Fruit fly (Drosophila melanogaster) whole organism, pupa: ENCODE measurements around the gene CG13733.

Experiments used
- CG10348 ChIP-seq: fragments of 200-800 bp; sonication (Bioruptor generic); IDR thresholded peaks from 2 replicates; pipeline ENCODE4 v1.3.6; 2022; ENCODE audit warnings: missing biosample characterization, missing genetic modification characterization
- CG14655 ChIP-seq: fragments of 200-800 bp; sonication (Bioruptor generic); optimal IDR thresholded peaks from 3 replicates; lab custom pipeline; 2017; ENCODE audit warnings: mild to moderate bottlenecking, missing biosample characterization, missing genetic modification reagents, missing genetic modification characterization
- CG17806 ChIP-seq: fragments of 200-800 bp; sonication (Bioruptor generic); optimal IDR thresholded peaks from 2 replicates; lab custom pipeline; 2018; ENCODE audit warnings: missing biosample characterization, mild to moderate bottlenecking, missing genetic modification characterization, moderate library complexity
- CG8159 ChIP-seq: fragments of 200-800 bp; sonication (Bioruptor generic); optimal IDR thresholded peaks from 3 replicates; lab custom pipeline; 2018; ENCODE audit warnings: missing biosample characterization, mild to moderate bottlenecking, missing genetic modification characterization, moderate library complexity
- EcR ChIP-seq: fragments of 200-800 bp; sonication (Bioruptor generic); optimal IDR thresholded peaks from 3 replicates; lab custom pipeline; 2019; ENCODE audit warnings: missing biosample characterization, missing genetic modification characterization, mild to moderate bottlenecking, moderate library complexity, missing genetic modification reagents
- Pif1A ChIP-seq: fragments of 200-800 bp; sonication (Bioruptor generic); optimal IDR thresholded peaks from 3 replicates; lab custom pipeline; 2016; ENCODE audit warnings: missing biosample characterization, missing genetic modification characterization
- fd96Ca ChIP-seq: fragments of 200-800 bp; sonication (Bioruptor generic); IDR thresholded peaks from 3 replicates; pipeline ENCODE4 v1.3.6; 2022; ENCODE audit warnings: missing biosample characterization, missing genetic modification characterization
- gl ChIP-seq: fragments of 200-800 bp; sonication (Bioruptor generic); optimal IDR thresholded peaks from 2 replicates; lab custom pipeline; 2018; ENCODE audit warnings: missing biosample characterization, mild to moderate bottlenecking, missing genetic modification characterization

dm6 chr3L:17495266-17495961, 16.7 kb upstream of the CG13733 start:
- TF ChIP-seq gl (tag; lab: Kevin White, UChicago) (peak; percentile 13), Pif1A (GFP tag; lab: Kevin White, UChicago) (peak; percentile 67), CG8159 (tag; lab: Kevin White, UChicago) (peak; percentile 78), EcR (GFP tag; lab: Kevin White, UChicago) (peak; percentile 98), CG10348 (GFP tag; lab: Robert Waterston, UW) (no peak), CG14655 (peak; percentile 58), fd96Ca (GFP tag; lab: Robert Waterston, UW) (0 out of 3 replicates have a peak, but pooled peaks have one; percentile 5), CG17806 (tag; lab: Kevin White, UChicago) (peak; percentile 64)
